Worm (Caenorhabditis elegans) whole organism, mixed stage, embryonic: Measurements from ENCODE around the gene C18E9.2.

Experiments used
- blmp-1 ChIP-seq: fragments of 150-350 bp; optimal IDR thresholded peaks from 2 replicates; lab custom pipeline; 2014; ENCODE audit warnings: missing biosample characterization, missing genetic modification characterization
- ceh-43 ChIP-seq: fragments of 200-800 bp; sonication (Bioruptor generic); optimal IDR thresholded peaks from 2 replicates; lab custom pipeline; 2018; ENCODE audit warnings: mild to moderate bottlenecking, missing genetic modification characterization, moderate library complexity, missing compliant biosample characterization
- ces-1 ChIP-seq: fragments of 150-350 bp; optimal IDR thresholded peaks from 2 replicates; lab custom pipeline; 2014; ENCODE audit warnings: missing biosample characterization, missing genetic modification reagents, missing genetic modification characterization
- ham-2 ChIP-seq: fragments of 200-800 bp; sonication (Bioruptor generic); optimal IDR thresholded peaks from 2 replicates; lab custom pipeline; 2018; ENCODE audit warnings: mild to moderate bottlenecking, missing genetic modification characterization, missing compliant biosample characterization
- mab-5 ChIP-seq: fragments of 150-350 bp; optimal IDR thresholded peaks from 2 replicates; lab custom pipeline; 2014; ENCODE audit warnings: missing biosample characterization, missing genetic modification characterization
- mep-1 ChIP-seq: fragments of 150-350 bp; optimal IDR thresholded peaks from 2 replicates; lab custom pipeline; 2017; ENCODE audit warnings: missing biosample characterization, missing genetic modification reagents, missing genetic modification characterization, inconsistent platforms
- nhr-237 ChIP-seq: fragments of 150-350 bp; optimal IDR thresholded peaks from 2 replicates; lab custom pipeline; 2014; ENCODE audit warnings: missing biosample characterization, missing genetic modification characterization
- nhr-28 ChIP-seq: fragments of 150-350 bp; optimal IDR thresholded peaks from 2 replicates; lab custom pipeline; 2014; ENCODE audit warnings: missing biosample characterization, missing genetic modification characterization
- nhr-76 ChIP-seq: sonication (generic microtip); optimal IDR thresholded peaks from 2 replicates; lab custom pipeline; 2017; ENCODE audit warnings: missing biosample characterization, missing genetic modification characterization
- pha-4 ChIP-seq: fragments of 150-350 bp; optimal IDR thresholded peaks from 2 replicates; lab custom pipeline; 2018; ENCODE audit warnings: missing biosample characterization, missing genetic modification reagents, missing genetic modification characterization
- snpc-4 ChIP-seq: fragments of 150-350 bp; optimal IDR thresholded peaks from 2 replicates; lab custom pipeline; 2014; ENCODE audit warnings: missing biosample characterization, missing genetic modification characterization
- unc-39 ChIP-seq: fragments of 150-350 bp; optimal IDR thresholded peaks from 2 replicates; lab custom pipeline; 2014; ENCODE audit warnings: missing biosample characterization, missing genetic modification characterization
- unc-62 ChIP-seq: fragments of 150-350 bp; optimal IDR thresholded peaks from 2 replicates; lab custom pipeline; 2014; ENCODE audit warnings: missing biosample characterization, missing genetic modification reagents, missing genetic modification characterization
- ztf-11 ChIP-seq: fragments of 150-350 bp; optimal IDR thresholded peaks from 2 replicates; lab custom pipeline; 2014; ENCODE audit warnings: missing biosample characterization, missing genetic modification characterization

- TF ChIP-seq nhr-76 (tag; lab: Kevin White, UChicago), result no peak
- no peak for TF ChIP-seq nhr-237
- TF ChIP-seq nhr-28 (tag; lab: Kevin White, UChicago), result no peak
- no peak for TF ChIP-seq ceh-43
- TF ChIP-seq blmp-1 (tag; lab: Kevin White, UChicago), result no peak
- no peak for TF ChIP-seq mab-5 (tag; lab: Kevin White, UChicago)
- no peak for TF ChIP-seq ztf-11 (tag; lab: Kevin White, UChicago)
- TF ChIP-seq snpc-4 (tag; lab: Kevin White, UChicago), result no peak
- TF ChIP-seq pha-4 (tag; lab: Kevin White, UChicago), result no peak
- TF ChIP-seq ham-2, result no peak
- TF ChIP-seq ces-1 (GFP tag; lab: Kevin White, UChicago), result no peak
- TF ChIP-seq unc-62, result no peak
- no peak for TF ChIP-seq mep-1
- TF ChIP-seq unc-39 (tag; lab: Kevin White, UChicago), result no peak
These were observed 34.0 kb upstream of the C18E9.2 start, which contains the start of gene enol-1 for ce11 chrII:8930763-8931162.
